Worm (Caenorhabditis elegans) whole organism, L4 larva: ENCODE data around the gene ttr-32.

Experiments
- D1046.2 ChIP-seq: fragments of 200-800 bp; sonication (Bioruptor generic); IDR thresholded peaks from 2 replicates; pipeline ENCODE4 v1.3.6; 2022; ENCODE audit warnings: missing genetic modification characterization, missing compliant biosample characterization
- F10B5.3 ChIP-seq: sonication (generic microtip); optimal IDR thresholded peaks from 2 replicates; lab custom pipeline; 2016; ENCODE audit warnings: mild to moderate bottlenecking, missing genetic modification characterization, missing compliant biosample characterization
- F26F4.8 ChIP-seq: fragments of 200-800 bp; sonication (Bioruptor generic); conservative IDR thresholded peaks from 2 replicates; pipeline ENCODE4 v1.3.6; 2022; ENCODE audit warnings: missing genetic modification characterization, missing compliant biosample characterization
- F37D6.2 ChIP-seq: sonication (generic microtip); optimal IDR thresholded peaks from 2 replicates; lab custom pipeline; 2016; ENCODE audit warnings: mild to moderate bottlenecking, missing genetic modification characterization, missing compliant biosample characterization
- F44E2.7 ChIP-seq: fragments of 200-800 bp; sonication (Bioruptor generic); IDR thresholded peaks from 2 replicates; pipeline ENCODE4 v2.1.2; 2022; ENCODE audit warnings: missing genetic modification characterization, missing compliant biosample characterization
- T26A8.4 ChIP-seq: fragments of 200-800 bp; sonication (Bioruptor generic); IDR thresholded peaks from 2 replicates; pipeline ENCODE4 v1.3.6; 2022; ENCODE audit warnings: missing genetic modification characterization, missing compliant biosample characterization
- ZK337.2 ChIP-seq: fragments of 200-800 bp; sonication (Bioruptor generic); IDR thresholded peaks from 2 replicates; pipeline ENCODE4 v1.3.6; 2022; ENCODE audit warnings: missing genetic modification reagents, missing genetic modification characterization, missing compliant biosample characterization
- ZK546.5 ChIP-seq, 2 experiments: sonication (generic microtip); optimal IDR thresholded peaks; 2 replicates each; lab custom pipeline; 2017; ENCODE audit warnings: missing biosample characterization in 2 of 2, missing genetic modification characterization in 2 of 2
- aha-1 ChIP-seq: fragments of 150-350 bp; peaks from one replicate; lab custom pipeline; 2014; ENCODE audit warnings: missing biosample characterization, missing genetic modification characterization
- ama-1 ChIP-seq: fragments of 150-350 bp; optimal IDR thresholded peaks from 2 replicates; lab custom pipeline; 2014; ENCODE audit warnings: inconsistent platforms, mixed read lengths
- arid-1 ChIP-seq: fragments of 200-800 bp; sonication (Bioruptor generic); conservative IDR thresholded peaks from 2 replicates; pipeline ENCODE4 v1.3.6; 2022; ENCODE audit warnings: missing genetic modification reagents, missing genetic modification characterization, missing compliant biosample characterization
- ceh-20 ChIP-seq: fragments of 200-800 bp; sonication (Bioruptor generic); IDR thresholded peaks from 2 replicates; pipeline ENCODE4 v1.3.6; 2022; ENCODE audit warnings: missing genetic modification reagents, missing genetic modification characterization, missing compliant biosample characterization
- cey-2 ChIP-seq: sonication (generic microtip); optimal IDR thresholded peaks from 3 replicates; lab custom pipeline; 2017; ENCODE audit warnings: missing genetic modification characterization, mild to moderate bottlenecking, missing compliant biosample characterization, antibody characterized with exemption, borderline replicate concordance; ENCODE audit not compliant: insufficient read depth
- daf-8 ChIP-seq: fragments of 200-800 bp; sonication (Bioruptor generic); IDR thresholded peaks from 2 replicates; pipeline ENCODE4 v1.3.6; 2022; ENCODE audit warnings: missing genetic modification characterization, missing compliant biosample characterization
- dpl-1 ChIP-seq: fragments of 150-350 bp; optimal IDR thresholded peaks from 2 replicates; lab custom pipeline; 2014; ENCODE audit warnings: missing biosample characterization, missing genetic modification reagents, missing genetic modification characterization
- duxl-1 ChIP-seq: sonication (generic microtip); optimal IDR thresholded peaks from 2 replicates; lab custom pipeline; 2016; ENCODE audit warnings: mild to moderate bottlenecking, missing genetic modification characterization, moderate library complexity, missing compliant biosample characterization; ENCODE audit not compliant: poor library complexity
- egl-27 ChIP-seq: sonication (generic microtip); optimal IDR thresholded peaks from 3 replicates; lab custom pipeline; 2017; ENCODE audit warnings: missing biosample characterization, missing genetic modification reagents, missing genetic modification characterization
- fos-1 ChIP-seq: fragments of 150-350 bp; optimal IDR thresholded peaks from 2 replicates; lab custom pipeline; 2014; ENCODE audit warnings: missing biosample characterization, missing genetic modification characterization
- hlh-11 ChIP-seq: fragments of 200-800 bp; sonication (Bioruptor generic); optimal IDR thresholded peaks from 2 replicates; lab custom pipeline; 2018; ENCODE audit warnings: mild to moderate bottlenecking, missing genetic modification characterization, missing compliant biosample characterization
- jun-1 ChIP-seq: fragments of 150-350 bp; optimal IDR thresholded peaks from 2 replicates; lab custom pipeline; 2014; ENCODE audit warnings: missing biosample characterization, missing genetic modification reagents, missing genetic modification characterization
- lin-13 ChIP-seq: fragments of 150-350 bp; optimal IDR thresholded peaks from 2 replicates; lab custom pipeline; 2014; ENCODE audit warnings: missing biosample characterization, missing genetic modification reagents, missing genetic modification characterization
- lsy-2 ChIP-seq, 2 experiments: fragments of 150-350 bp in 1 of 2; sonication (generic microtip) in 1 of 2; optimal IDR thresholded peaks; 2 replicates each; lab custom pipeline; 2014 to 2017; ENCODE audit warnings: missing biosample characterization in 2 of 2, missing genetic modification characterization in 2 of 2
- madf-5 ChIP-seq, 2 experiments: fragments of 200-800 bp; sonication (Bioruptor generic); IDR thresholded peaks; 2 replicates each; pipeline ENCODE4 v1.3.6; 2022; ENCODE audit warnings: missing compliant biosample characterization in 2 of 2, missing genetic modification characterization in 2 of 2
- mdl-1 ChIP-seq, 2 experiments: fragments of 150-350 bp in 1 of 2; sonication (generic microtip) in 1 of 2; optimal IDR thresholded peaks; 2 replicates each; lab custom pipeline; 2014 to 2017; ENCODE audit warnings: missing biosample characterization in 2 of 2, missing genetic modification characterization in 2 of 2
- mdt-29 ChIP-seq: fragments of 200-800 bp; sonication (Bioruptor generic); IDR thresholded peaks from 2 replicates; pipeline ENCODE4 v1.3.6; 2022; ENCODE audit warnings: missing genetic modification reagents, missing genetic modification characterization, missing compliant biosample characterization
- mep-1 ChIP-seq: fragments of 150-350 bp; sonication (generic microtip); optimal IDR thresholded peaks from 3 replicates; lab custom pipeline; 2014; ENCODE audit warnings: missing biosample characterization, missing genetic modification characterization
- nhr-10 ChIP-seq: fragments of 150-350 bp; optimal IDR thresholded peaks from 2 replicates; lab custom pipeline; 2014; ENCODE audit warnings: missing biosample characterization, missing genetic modification characterization
- nhr-102 ChIP-seq: sonication (generic microtip); optimal IDR thresholded peaks from 2 replicates; lab custom pipeline; 2016; ENCODE audit warnings: mild to moderate bottlenecking, missing genetic modification characterization, moderate library complexity, missing compliant biosample characterization
- nhr-237 ChIP-seq: sonication (generic microtip); optimal IDR thresholded peaks from 2 replicates; lab custom pipeline; 2017; ENCODE audit warnings: missing biosample characterization, missing genetic modification characterization
- nhr-41 ChIP-seq: fragments of 200-800 bp; sonication (Bioruptor generic); IDR thresholded peaks from 2 replicates; pipeline ENCODE4 v1.3.6; 2022; ENCODE audit warnings: missing genetic modification reagents, missing genetic modification characterization, missing compliant biosample characterization
- nhr-48 ChIP-seq: sonication (generic microtip); optimal IDR thresholded peaks from 2 replicates; lab custom pipeline; 2016; ENCODE audit warnings: mild to moderate bottlenecking, missing genetic modification characterization, missing compliant biosample characterization
- nhr-6 ChIP-seq: fragments of 150-350 bp; optimal IDR thresholded peaks from 2 replicates; lab custom pipeline; 2014; ENCODE audit warnings: missing biosample characterization, missing genetic modification characterization
- nhr-76 ChIP-seq: fragments of 150-350 bp; optimal IDR thresholded peaks from 2 replicates; lab custom pipeline; 2014; ENCODE audit warnings: missing biosample characterization, missing genetic modification characterization
- nhr-77 ChIP-seq: fragments of 150-350 bp; optimal IDR thresholded peaks from 2 replicates; lab custom pipeline; 2014; ENCODE audit warnings: missing biosample characterization, missing genetic modification characterization
- pha-4 ChIP-seq, 2 experiments: fragments of 150-350 bp in 1 of 2; fragments of 200-800 bp in 1 of 2; sonication (Bioruptor generic) in 1 of 2; IDR thresholded peaks in 1 of 2; optimal IDR thresholded peaks in 1 of 2; 2 replicates each; pipeline versions ENCODE4 v1.3.6 to Lab custom; 2014 to 2022; ENCODE audit warnings: missing genetic modification characterization in 2 of 2, missing genetic modification reagents in 2 of 2, missing biosample characterization in 1 of 2, missing compliant biosample characterization in 1 of 2
- rbr-2 ChIP-seq: sonication (generic microtip); optimal IDR thresholded peaks from 2 replicates; lab custom pipeline; 2016; ENCODE audit warnings: missing genotype, missing genetic modification characterization, missing compliant biosample characterization
- set-16 ChIP-seq: fragments of 200-800 bp; sonication (Bioruptor generic); IDR thresholded peaks from 2 replicates; pipeline ENCODE4 v1.3.6; 2022; ENCODE audit warnings: missing genetic modification reagents, missing genetic modification characterization, missing compliant biosample characterization
- skn-1 ChIP-seq: fragments of 150-350 bp; optimal IDR thresholded peaks from 2 replicates; lab custom pipeline; 2014; ENCODE audit warnings: missing biosample characterization, missing genetic modification characterization
- snpc-1.2 ChIP-seq: fragments of 200-800 bp; sonication (Bioruptor generic); IDR thresholded peaks from 2 replicates; pipeline ENCODE4 v1.3.6; 2022; ENCODE audit warnings: missing genetic modification reagents, missing genetic modification characterization, missing compliant biosample characterization
- spr-1 ChIP-seq: sonication (generic microtip); optimal IDR thresholded peaks from 2 replicates; lab custom pipeline; 2016; ENCODE audit warnings: mild to moderate bottlenecking, missing genetic modification characterization, missing compliant biosample characterization
- unc-62 ChIP-seq, 3 experiments: fragments of 150-350 bp in 1 of 3; sonication (generic microtip); optimal IDR thresholded peaks in 2 of 3; peaks in 1 of 3; 1 replicate in 1 of 3; 2 replicates in 2 of 3; lab custom pipeline; 2014 to 2017; ENCODE audit warnings: missing biosample characterization in 3 of 3, missing genetic modification characterization in 3 of 3, missing genetic modification reagents in 3 of 3, missing genotype in 1 of 3
- vab-7 ChIP-seq: fragments of 200-800 bp; sonication (Bioruptor generic); IDR thresholded peaks from 2 replicates; pipeline ENCODE4 v1.3.6; 2022; ENCODE audit warnings: missing genetic modification reagents, missing genetic modification characterization, missing compliant biosample characterization
- zfp-2 ChIP-seq: sonication (generic microtip); optimal IDR thresholded peaks from 2 replicates; lab custom pipeline; 2016; ENCODE audit warnings: mild to moderate bottlenecking, missing genetic modification characterization, missing compliant biosample characterization
- zfp-3 ChIP-seq: fragments of 200-800 bp; sonication (Bioruptor generic); conservative IDR thresholded peaks from 2 replicates; pipeline ENCODE4 v1.3.6; 2022; ENCODE audit warnings: missing genetic modification reagents, missing genetic modification characterization, missing compliant biosample characterization
- ztf-7 ChIP-seq: fragments of 150-350 bp; optimal IDR thresholded peaks from 2 replicates; lab custom pipeline; 2014; ENCODE audit warnings: missing biosample characterization, missing genetic modification characterization

Gene ttr-32

ce11 chrIII:7552859-7553258 lies 13.4 kb upstream of the ttr-32 start:
- peak in 1 of 2 experiments; percentile 13 for TF ChIP-seq lsy-2 (tag; optimal IDR thresholded peaks at IDR 0.05; lab: Kevin White, UChicago)
- TF ChIP-seq mdt-29 (GFP tag; lab: Robert Waterston, UW): no peak
- no peak for TF ChIP-seq aha-1 (tag; lab: Kevin White, UChicago)
- no peak for TF ChIP-seq pha-4 (GFP tag; IDR thresholded peaks at IDR 0.05; lab: Robert Waterston, UW)
- TF ChIP-seq pha-4 (tag; optimal IDR thresholded peaks at IDR 0.05; lab: Kevin White, UChicago): no peak
- TF ChIP-seq unc-62 (GFP tag; optimal IDR thresholded peaks at IDR 0.05 in 1 of 2; lab: Kevin White, UChicago): peak in 1 of 2 experiments; percentile 99
- no peak for TF ChIP-seq unc-62 (tag; optimal IDR thresholded peaks at IDR 0.05; lab: Kevin White, UChicago)
- no peak for TF ChIP-seq F26F4.8 (GFP tag; lab: Robert Waterston, UW)

ce11 chrIII:7553693-7554226 lies 12.5 kb upstream of the ttr-32 start:
- no peak for TF ChIP-seq lin-13
- peak; percentile 36 for TF ChIP-seq aha-1 (tag; lab: Kevin White, UChicago)
- TF ChIP-seq unc-62 (GFP tag; optimal IDR thresholded peaks at IDR 0.05 in 1 of 2; lab: Kevin White, UChicago): peak in 1 of 2 experiments; percentile 92
- TF ChIP-seq unc-62 (tag; optimal IDR thresholded peaks at IDR 0.05; lab: Kevin White, UChicago): no peak

ce11 chrIII:7554697-7555145 lies 11.5 kb upstream of the ttr-32 start:
- TF ChIP-seq D1046.2 (GFP tag; lab: Robert Waterston, UW): no peak
- TF ChIP-seq dpl-1 (GFP tag; lab: Kevin White, UChicago): no peak
- TF ChIP-seq nhr-41: no peak
- no peak for TF ChIP-seq ZK337.2 (GFP tag; lab: Robert Waterston, UW)
- no peak for TF ChIP-seq T26A8.4 (GFP tag; lab: Robert Waterston, UW)
- no peak for TF ChIP-seq zfp-3 (GFP tag; lab: Robert Waterston, UW)
- no peak for TF ChIP-seq madf-5 (GFP tag; IDR thresholded peaks at IDR 0.05; lab: Robert Waterston, UW)
- no peak for TF ChIP-seq rbr-2 (tag; lab: Kevin White, UChicago)
- TF ChIP-seq daf-8 (GFP tag; lab: Robert Waterston, UW): no peak
- no peak for TF ChIP-seq nhr-102 (tag; lab: Kevin White, UChicago)
- TF ChIP-seq nhr-76: no peak
- TF ChIP-seq duxl-1: no peak
- no peak for TF ChIP-seq F44E2.7 (GFP tag; lab: Robert Waterston, UW)
- TF ChIP-seq skn-1 (tag; lab: Kevin White, UChicago): no peak
- no peak for TF ChIP-seq arid-1 (GFP tag; lab: Robert Waterston, UW)
- TF ChIP-seq fos-1 (tag; lab: Kevin White, UChicago): no peak
- TF ChIP-seq ama-1 (lab: Kevin White, UChicago): no peak
- TF ChIP-seq mep-1 (tag; lab: Kevin White, UChicago): no peak
- peak; percentile 8 for TF ChIP-seq hlh-11 (tag; lab: Kevin White, UChicago)
- no peak for TF ChIP-seq egl-27 (tag; lab: Kevin White, UChicago)
- no peak for TF ChIP-seq nhr-237
- peak in 1 of 2 experiments; percentile 48 for TF ChIP-seq lsy-2 (tag; optimal IDR thresholded peaks at IDR 0.05; lab: Kevin White, UChicago)
- no peak for TF ChIP-seq vab-7
- TF ChIP-seq mdl-1 (tag; optimal IDR thresholded peaks at IDR 0.05; lab: Kevin White, UChicago): peak in 1 of 2 experiments; percentile 2
- TF ChIP-seq F37D6.2: no peak
- no peak for TF ChIP-seq cey-2 (tag; lab: Kevin White, UChicago)
- no peak for TF ChIP-seq ZK546.5 (tag; optimal IDR thresholded peaks at IDR 0.05; lab: Kevin White, UChicago)
- TF ChIP-seq aha-1 (tag; lab: Kevin White, UChicago): peak; percentile 65
- TF ChIP-seq spr-1 (tag; lab: Kevin White, UChicago): no peak
- no peak for TF ChIP-seq zfp-2 (tag; lab: Kevin White, UChicago)
- no peak; the same call in 1 of the 2 replicates for TF ChIP-seq set-16 (GFP tag; lab: Robert Waterston, UW)
- TF ChIP-seq ceh-20 (GFP tag; lab: Robert Waterston, UW): peak; percentile 81
- no peak for TF ChIP-seq F10B5.3 (tag; lab: Kevin White, UChicago)
- TF ChIP-seq pha-4 (GFP tag; IDR thresholded peaks at IDR 0.05; lab: Robert Waterston, UW): no peak
- TF ChIP-seq pha-4 (tag; optimal IDR thresholded peaks at IDR 0.05; lab: Kevin White, UChicago): no peak
- TF ChIP-seq ztf-7 (tag; lab: Kevin White, UChicago): no peak
- no peak for TF ChIP-seq nhr-48 (tag; lab: Kevin White, UChicago)
- TF ChIP-seq nhr-10 (tag; lab: Kevin White, UChicago): no peak
- no peak for TF ChIP-seq snpc-1.2 (GFP tag; lab: Robert Waterston, UW)
- peak in 1 of 2 experiments; percentile 99 for TF ChIP-seq unc-62 (GFP tag; optimal IDR thresholded peaks at IDR 0.05 in 1 of 2; lab: Kevin White, UChicago)
- no peak for TF ChIP-seq unc-62 (tag; optimal IDR thresholded peaks at IDR 0.05; lab: Kevin White, UChicago)
- TF ChIP-seq nhr-6 (tag; lab: Kevin White, UChicago): no peak
- no peak for TF ChIP-seq jun-1 (tag; lab: Kevin White, UChicago)
- TF ChIP-seq nhr-77 (tag; lab: Kevin White, UChicago): no peak
